Worm (Caenorhabditis elegans) whole organism, early embryonic: ENCODE measurements around the gene C46A5.4.
A peak's percentile ranks its signal among the peaks of the same experiment; 100 is the strongest.

Experiments used
- B0310.2 ChIP-seq: sonication (generic microtip); optimal IDR thresholded peaks from 2 replicates; lab custom pipeline; 2016; ENCODE audit warnings: mild to moderate bottlenecking, missing genetic modification characterization, missing compliant biosample characterization
- F13C5.2 ChIP-seq: sonication (generic microtip); optimal IDR thresholded peaks from 2 replicates; lab custom pipeline; 2017; ENCODE audit warnings: mild to moderate bottlenecking, missing genetic modification characterization, inconsistent platforms, missing compliant biosample characterization
- aly-1 ChIP-seq: sonication (generic microtip); optimal IDR thresholded peaks from 2 replicates; lab custom pipeline; 2016; ENCODE audit warnings: missing genetic modification characterization, missing compliant biosample characterization
- ama-1 ChIP-seq: fragments of 150-350 bp; optimal IDR thresholded peaks from 2 replicates; lab custom pipeline; 2014
- ceh-13 ChIP-seq: fragments of 200-800 bp; sonication (Bioruptor generic); optimal IDR thresholded peaks from 2 replicates; lab custom pipeline; 2018; ENCODE audit warnings: mild to moderate bottlenecking, missing genetic modification characterization, missing compliant biosample characterization
- ceh-36 ChIP-seq: sonication (generic microtip); optimal IDR thresholded peaks from 2 replicates; lab custom pipeline; 2016; ENCODE audit warnings: missing genetic modification characterization, inconsistent platforms, missing compliant biosample characterization
- ets-7 ChIP-seq: sonication (generic microtip); optimal IDR thresholded peaks from 2 replicates; lab custom pipeline; 2016; ENCODE audit warnings: missing genotype, missing genetic modification characterization, missing compliant biosample characterization
- flt-1 ChIP-seq: fragments of 200-800 bp; sonication (Bioruptor generic); IDR thresholded peaks from 2 replicates; pipeline ENCODE4 v1.3.6; 2022; ENCODE audit warnings: missing genetic modification characterization, missing compliant biosample characterization
- hmbx-1 ChIP-seq: sonication (generic microtip); optimal IDR thresholded peaks from 2 replicates; lab custom pipeline; 2016; ENCODE audit warnings: mild to moderate bottlenecking, missing genetic modification characterization, missing compliant biosample characterization
- hmg-4 ChIP-seq: fragments of 200-800 bp; sonication (Bioruptor generic); optimal IDR thresholded peaks from 2 replicates; lab custom pipeline; 2018; ENCODE audit warnings: mild to moderate bottlenecking, missing genetic modification characterization, missing compliant biosample characterization
- hnd-1 ChIP-seq: sonication (generic microtip); optimal IDR thresholded peaks from 2 replicates; lab custom pipeline; 2016; ENCODE audit warnings: missing genetic modification characterization, missing compliant biosample characterization
- pes-1 ChIP-seq: fragments of 200-800 bp; sonication (Bioruptor generic); IDR thresholded peaks from 2 replicates; pipeline ENCODE4 v1.3.6; 2022; ENCODE audit warnings: missing genetic modification reagents, missing genetic modification characterization, missing compliant biosample characterization
- scrt-1 ChIP-seq: fragments of 200-800 bp; sonication (Bioruptor generic); IDR thresholded peaks from 2 replicates; pipeline ENCODE4 v1.3.6; 2022; ENCODE audit warnings: missing genetic modification characterization, missing compliant biosample characterization
- sea-1 ChIP-seq: fragments of 200-800 bp; sonication (Bioruptor generic); conservative IDR thresholded peaks from 2 replicates; pipeline ENCODE4 v1.3.6; 2022; ENCODE audit warnings: missing genetic modification characterization, missing compliant biosample characterization
- tbx-11 ChIP-seq: fragments of 200-800 bp; sonication (Bioruptor generic); IDR thresholded peaks from 2 replicates; pipeline ENCODE4 v1.3.6; 2022; ENCODE audit warnings: missing genetic modification characterization, missing compliant biosample characterization
- tbx-37 ChIP-seq: fragments of 200-800 bp; sonication (Bioruptor generic); conservative IDR thresholded peaks from 2 replicates; pipeline ENCODE4 v1.3.6; 2022; ENCODE audit warnings: missing genetic modification reagents, missing genetic modification characterization, missing compliant biosample characterization
- tra-4 ChIP-seq: sonication (generic microtip); optimal IDR thresholded peaks from 2 replicates; lab custom pipeline; 2017; ENCODE audit warnings: missing genetic modification characterization, missing compliant biosample characterization

C46A5.4 gene

ce11 chrIV:7790151-7790691 lies 33.1 kb upstream of the C46A5.4 start:
- TF ChIP-seq ama-1 (lab: Kevin White, UChicago) = peak; percentile 67
- TF ChIP-seq F13C5.2 (tag; lab: Kevin White, UChicago) = no peak
- no peak for TF ChIP-seq hmbx-1 (tag; lab: Kevin White, UChicago)

- TF ChIP-seq ama-1 (lab: Kevin White, UChicago) (peak; percentile 67), tra-4 (no peak), aly-1 (tag; lab: Kevin White, UChicago) (no peak), sea-1 (GFP tag; lab: Robert Waterston, UW) (0 out of 2 replicates have a peak, but pooled peaks have one; percentile 21)
Observed at ce11 chrIV:7789521-7789949, 32.4 kb upstream of the C46A5.4 start, which contains the start of gene imp-3. imp-3 (minus strand) TSS chrIV:7789613.

- TF ChIP-seq hnd-1 = no peak
Observed at ce11 chrIV:7785506-7786065, 28.4 kb upstream of the C46A5.4 start, which contains the start of gene tag-322. tag-322 (minus strand) TSS chrIV:7785556.

ce11 chrIV:7783801-7784411 lies 26.8 kb upstream of the C46A5.4 start, which contains the start of gene tag-321:
tag-321 (minus strand) TSS chrIV:7783851.
- TF ChIP-seq hmg-4 (GFP tag; lab: Kevin White, UChicago) = no peak
- TF ChIP-seq sea-1 (GFP tag; lab: Robert Waterston, UW) = no peak
- no peak for TF ChIP-seq tra-4
- no peak for TF ChIP-seq flt-1 (GFP tag; lab: Robert Waterston, UW)
- no peak for TF ChIP-seq ceh-13 (GFP tag; lab: Kevin White, UChicago)
- TF ChIP-seq hmbx-1 (tag; lab: Kevin White, UChicago) = no peak
- TF ChIP-seq B0310.2 = no peak
- TF ChIP-seq ets-7 (tag; lab: Kevin White, UChicago) = no peak
- TF ChIP-seq hnd-1 = no peak
- no peak for TF ChIP-seq pes-1 (GFP tag; lab: Robert Waterston, UW)
- no peak for TF ChIP-seq tbx-37 (GFP tag; lab: Robert Waterston, UW)
- no peak for TF ChIP-seq ama-1 (lab: Kevin White, UChicago)
- TF ChIP-seq tbx-11 (GFP tag; lab: Robert Waterston, UW) = no peak
- no peak for TF ChIP-seq scrt-1 (GFP tag; lab: Robert Waterston, UW)

ce11 chrIV:7782292-7782691 lies 25.1 kb upstream of the C46A5.4 start, which contains the start of gene sec-10:
sec-10 (minus strand) TSS chrIV:7782499.
- TF ChIP-seq tbx-11 (GFP tag; lab: Robert Waterston, UW) (no peak), ama-1 (lab: Kevin White, UChicago) (no peak), F13C5.2 (tag; lab: Kevin White, UChicago) (no peak), ets-7 (tag; lab: Kevin White, UChicago) (no peak), hmbx-1 (tag; lab: Kevin White, UChicago) (no peak), ceh-13 (GFP tag; lab: Kevin White, UChicago) (no peak), tra-4 (no peak), flt-1 (GFP tag; lab: Robert Waterston, UW) (no peak), aly-1 (tag; lab: Kevin White, UChicago) (no peak), tbx-37 (GFP tag; lab: Robert Waterston, UW) (no peak), hmg-4 (GFP tag; lab: Kevin White, UChicago) (no peak), B0310.2 (no peak), scrt-1 (GFP tag; lab: Robert Waterston, UW) (no peak), ceh-36 (tag; lab: Kevin White, UChicago) (no peak), hnd-1 (no peak), sea-1 (GFP tag; lab: Robert Waterston, UW) (no peak), pes-1 (GFP tag; lab: Robert Waterston, UW) (no peak)

ce11 chrIV:7778865-7779264 lies 21.7 kb upstream of the C46A5.4 start, which contains the start of gene rpap-3:
rpap-3 (minus strand) TSS chrIV:7778965.
- TF ChIP-seq aly-1 (tag; lab: Kevin White, UChicago) = no peak
- TF ChIP-seq ama-1 (lab: Kevin White, UChicago) = no peak
- no peak for TF ChIP-seq F13C5.2 (tag; lab: Kevin White, UChicago)
- no peak for TF ChIP-seq flt-1 (GFP tag; lab: Robert Waterston, UW)
- no peak for TF ChIP-seq B0310.2
- no peak for TF ChIP-seq ceh-36 (tag; lab: Kevin White, UChicago)
- no peak for TF ChIP-seq hmbx-1 (tag; lab: Kevin White, UChicago)
- TF ChIP-seq pes-1 (GFP tag; lab: Robert Waterston, UW) = no peak
- no peak for TF ChIP-seq ceh-13 (GFP tag; lab: Kevin White, UChicago)
- no peak for TF ChIP-seq ets-7 (tag; lab: Kevin White, UChicago)
- no peak for TF ChIP-seq sea-1 (GFP tag; lab: Robert Waterston, UW)
- no peak for TF ChIP-seq scrt-1 (GFP tag; lab: Robert Waterston, UW)
- TF ChIP-seq hmg-4 (GFP tag; lab: Kevin White, UChicago) = no peak
- TF ChIP-seq tra-4 = no peak

- no peak for TF ChIP-seq ama-1 (lab: Kevin White, UChicago)
- TF ChIP-seq aly-1 (tag; lab: Kevin White, UChicago) = no peak
- no peak for TF ChIP-seq sea-1 (GFP tag; lab: Robert Waterston, UW)
- no peak for TF ChIP-seq pes-1 (GFP tag; lab: Robert Waterston, UW)
- no peak for TF ChIP-seq tbx-37 (GFP tag; lab: Robert Waterston, UW)
- TF ChIP-seq F13C5.2 (tag; lab: Kevin White, UChicago) = no peak
- no peak for TF ChIP-seq hnd-1
- no peak for TF ChIP-seq hmg-4 (GFP tag; lab: Kevin White, UChicago)
- no peak for TF ChIP-seq ets-7 (tag; lab: Kevin White, UChicago)
- no peak for TF ChIP-seq ceh-13 (GFP tag; lab: Kevin White, UChicago)
- TF ChIP-seq B0310.2 = no peak
- no peak for TF ChIP-seq tbx-11 (GFP tag; lab: Robert Waterston, UW)
- no peak for TF ChIP-seq tra-4
- no peak for TF ChIP-seq scrt-1 (GFP tag; lab: Robert Waterston, UW)
Observed at ce11 chrIV:7775725-7776124, 18.6 kb upstream of the C46A5.4 start, which contains the start of gene swd-2.1. swd-2.1 (plus strand) TSS chrIV:7776025.
